Worm (Caenorhabditis elegans) whole organism, L4 larva: ENCODE results near the gene fbxb-57.

Source experiments
- D1046.2 ChIP-seq: fragments of 200-800 bp; sonication (Bioruptor generic); IDR thresholded peaks from 2 replicates; pipeline ENCODE4 v1.3.6; 2022; ENCODE audit warnings: missing genetic modification characterization, missing compliant biosample characterization
- ama-1 ChIP-seq: fragments of 150-350 bp; optimal IDR thresholded peaks from 2 replicates; lab custom pipeline; 2014; ENCODE audit warnings: inconsistent platforms, mixed read lengths
- dpl-1 ChIP-seq: fragments of 150-350 bp; optimal IDR thresholded peaks from 2 replicates; lab custom pipeline; 2014; ENCODE audit warnings: missing biosample characterization, missing genetic modification reagents, missing genetic modification characterization
- fkh-10 ChIP-seq: fragments of 150-350 bp; optimal IDR thresholded peaks from 2 replicates; lab custom pipeline; 2014; ENCODE audit warnings: missing biosample characterization, missing genetic modification reagents, missing genetic modification characterization
- hlh-11 ChIP-seq: fragments of 200-800 bp; sonication (Bioruptor generic); optimal IDR thresholded peaks from 2 replicates; lab custom pipeline; 2018; ENCODE audit warnings: mild to moderate bottlenecking, missing genetic modification characterization, missing compliant biosample characterization
- hlh-30 ChIP-seq: sonication (generic microtip); optimal IDR thresholded peaks from 2 replicates; lab custom pipeline; 2017; ENCODE audit warnings: antibody characterized with exemption, mild to moderate bottlenecking, missing genetic modification characterization, missing compliant biosample characterization; ENCODE audit not compliant: insufficient read depth
- skn-1 ChIP-seq: fragments of 150-350 bp; optimal IDR thresholded peaks from 2 replicates; lab custom pipeline; 2014; ENCODE audit warnings: missing biosample characterization, missing genetic modification characterization
- ztf-11 ChIP-seq: fragments of 150-350 bp; optimal IDR thresholded peaks from 2 replicates; lab custom pipeline; 2014; ENCODE audit warnings: missing biosample characterization, missing genetic modification characterization

DNA sequence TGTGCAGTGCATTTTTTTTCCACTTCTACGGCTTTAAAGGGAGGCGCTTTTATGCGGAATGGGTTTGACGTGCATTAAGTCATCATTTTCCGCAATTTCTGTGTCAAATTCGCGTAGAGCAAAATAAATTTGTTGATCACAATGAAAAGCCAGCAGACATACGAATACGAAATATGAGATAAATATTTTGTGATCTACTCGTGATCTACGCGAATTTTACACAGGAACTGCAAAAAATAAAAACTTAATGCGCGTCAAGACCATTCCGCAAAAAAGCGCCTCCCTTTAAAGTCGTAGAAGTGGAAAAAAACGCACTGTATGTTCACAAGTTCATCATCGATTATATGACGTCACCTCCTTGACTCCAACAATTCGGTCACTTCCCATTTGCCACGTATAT, 22.8 kb downstream of the fbxb-57 start, which contains the start of gene C43D7.8:
- TF ChIP-seq fkh-10 (GFP tag; lab: Kevin White, UChicago) (no peak), hlh-30 (tag; lab: Kevin White, UChicago) (no peak), skn-1 (tag; lab: Kevin White, UChicago) (no peak), ama-1 (lab: Kevin White, UChicago) (no peak), hlh-11 (tag; lab: Kevin White, UChicago) (no peak), ztf-11 (tag; lab: Kevin White, UChicago) (no peak), D1046.2 (GFP tag; lab: Robert Waterston, UW) (no peak), dpl-1 (GFP tag; lab: Kevin White, UChicago) (no peak)
